Worm (Caenorhabditis elegans) whole organism, late embryonic: ENCODE results near the gene C38H2.3.
A peak's percentile ranks its signal among the peaks of the same experiment; 100 is the strongest.

Experiments
- C08G9.2 ChIP-seq: sonication (generic microtip); optimal IDR thresholded peaks from 2 replicates; lab custom pipeline; 2016; ENCODE audit warnings: mild to moderate bottlenecking, missing genetic modification characterization, moderate library complexity, missing compliant biosample characterization
- C38D4.7 ChIP-seq: fragments of 200-800 bp; sonication (Bioruptor generic); optimal IDR thresholded peaks from 2 replicates; lab custom pipeline; 2018; ENCODE audit warnings: mild to moderate bottlenecking, missing genetic modification characterization, moderate library complexity, missing compliant biosample characterization
- K02D7.2 ChIP-seq: sonication (generic microtip); optimal IDR thresholded peaks from 2 replicates; lab custom pipeline; 2017; ENCODE audit warnings: mild to moderate bottlenecking, missing genetic modification characterization, missing compliant biosample characterization
- K09A11.1 ChIP-seq: sonication (generic microtip); optimal IDR thresholded peaks from 2 replicates; lab custom pipeline; 2017; ENCODE audit warnings: antibody characterized with exemption, mild to moderate bottlenecking, missing genetic modification characterization, missing compliant biosample characterization; ENCODE audit not compliant: insufficient read depth
- ceh-14 ChIP-seq: sonication (generic microtip); optimal IDR thresholded peaks from 2 replicates; lab custom pipeline; 2016; ENCODE audit warnings: missing genotype, missing genetic modification characterization, missing compliant biosample characterization
- ceh-18 ChIP-seq: sonication (generic microtip); optimal IDR thresholded peaks from 2 replicates; lab custom pipeline; 2016; ENCODE audit warnings: missing genetic modification characterization, missing compliant biosample characterization
- ceh-19 ChIP-seq: fragments of 200-800 bp; sonication (Bioruptor generic); optimal IDR thresholded peaks from 2 replicates; lab custom pipeline; 2018; ENCODE audit warnings: mild to moderate bottlenecking, missing genetic modification characterization, missing compliant biosample characterization
- ceh-2 ChIP-seq: sonication (generic microtip); optimal IDR thresholded peaks from 2 replicates; lab custom pipeline; 2016; ENCODE audit warnings: missing genotype, missing genetic modification characterization, missing compliant biosample characterization
- ceh-24 ChIP-seq: sonication (generic microtip); optimal IDR thresholded peaks from 2 replicates; lab custom pipeline; 2016; ENCODE audit warnings: mild to moderate bottlenecking, missing genetic modification characterization, missing compliant biosample characterization
- dmd-4 ChIP-seq: sonication (generic microtip); optimal IDR thresholded peaks from 2 replicates; lab custom pipeline; 2016; ENCODE audit warnings: borderline replicate concordance, missing genetic modification characterization, missing compliant biosample characterization
- elt-2 ChIP-seq: sonication (generic microtip); optimal IDR thresholded peaks from 2 replicates; lab custom pipeline; 2016; ENCODE audit warnings: missing genetic modification reagents, missing genetic modification characterization, missing compliant biosample characterization
- elt-4 ChIP-seq: sonication (generic microtip); optimal IDR thresholded peaks from 2 replicates; lab custom pipeline; 2016; ENCODE audit warnings: missing genetic modification characterization, missing compliant biosample characterization
- fax-1 ChIP-seq: sonication (generic microtip); optimal IDR thresholded peaks from 2 replicates; lab custom pipeline; 2016; ENCODE audit warnings: missing genotype, missing genetic modification characterization, missing compliant biosample characterization
- fkh-10 ChIP-seq: fragments of 150-350 bp; optimal IDR thresholded peaks from 2 replicates; lab custom pipeline; 2014; ENCODE audit warnings: missing biosample characterization, missing genetic modification reagents, missing genetic modification characterization
- fkh-6 ChIP-seq: sonication (generic microtip); optimal IDR thresholded peaks from 2 replicates; lab custom pipeline; 2016; ENCODE audit warnings: missing genetic modification characterization, missing compliant biosample characterization
- hlh-13 ChIP-seq: fragments of 200-800 bp; sonication (Bioruptor generic); optimal IDR thresholded peaks from 2 replicates; lab custom pipeline; 2018; ENCODE audit warnings: mild to moderate bottlenecking, missing genetic modification characterization, missing compliant biosample characterization
- hlh-15 ChIP-seq: sonication (generic microtip); optimal IDR thresholded peaks from 2 replicates; lab custom pipeline; 2016; ENCODE audit warnings: missing genetic modification characterization, missing compliant biosample characterization
- hlh-30 ChIP-seq: sonication (generic microtip); optimal IDR thresholded peaks from 2 replicates; lab custom pipeline; 2017; ENCODE audit warnings: antibody characterized with exemption, missing genetic modification characterization, missing compliant biosample characterization; ENCODE audit not compliant: insufficient read depth
- lim-6 ChIP-seq: sonication (generic microtip); optimal IDR thresholded peaks from 2 replicates; lab custom pipeline; 2016; ENCODE audit warnings: missing genetic modification characterization, missing compliant biosample characterization
- madf-2 ChIP-seq: sonication (generic microtip); optimal IDR thresholded peaks from 2 replicates; lab custom pipeline; 2017; ENCODE audit warnings: missing genetic modification characterization, missing compliant biosample characterization
- nhr-232 ChIP-seq: sonication (generic microtip); optimal IDR thresholded peaks from 2 replicates; lab custom pipeline; 2016; ENCODE audit warnings: missing genetic modification characterization, missing compliant biosample characterization
- npax-4 ChIP-seq: sonication (generic microtip); optimal IDR thresholded peaks from 2 replicates; lab custom pipeline; 2016; ENCODE audit warnings: missing genetic modification characterization, missing compliant biosample characterization
- pat-9 ChIP-seq: fragments of 200-800 bp; sonication (Bioruptor generic); optimal IDR thresholded peaks from 2 replicates; lab custom pipeline; 2018; ENCODE audit warnings: mild to moderate bottlenecking, missing genetic modification characterization, moderate library complexity, missing compliant biosample characterization
- pax-1 ChIP-seq: fragments of 150-350 bp; optimal IDR thresholded peaks from 2 replicates; lab custom pipeline; 2014; ENCODE audit warnings: missing biosample characterization, missing genetic modification characterization
- ref-2 ChIP-seq: sonication (generic microtip); optimal IDR thresholded peaks from 2 replicates; lab custom pipeline; 2016; ENCODE audit warnings: missing genetic modification characterization, missing compliant biosample characterization
- tbx-2 ChIP-seq: sonication (generic microtip); optimal IDR thresholded peaks from 2 replicates; lab custom pipeline; 2016; ENCODE audit warnings: missing genetic modification characterization, missing compliant biosample characterization
- ttx-3 ChIP-seq: sonication (generic microtip); optimal IDR thresholded peaks from 2 replicates; lab custom pipeline; 2016; ENCODE audit warnings: missing genetic modification reagents, missing genetic modification characterization, missing compliant biosample characterization
- unc-42 ChIP-seq: sonication (generic microtip); optimal IDR thresholded peaks from 2 replicates; lab custom pipeline; 2016; ENCODE audit warnings: missing genotype, missing genetic modification characterization, missing compliant biosample characterization
- unc-55 ChIP-seq: sonication (generic microtip); optimal IDR thresholded peaks from 2 replicates; lab custom pipeline; 2017; ENCODE audit warnings: missing biosample characterization, missing genetic modification reagents, missing genetic modification characterization
- unc-86 ChIP-seq: sonication (generic microtip); optimal IDR thresholded peaks from 2 replicates; lab custom pipeline; 2016; ENCODE audit warnings: missing genetic modification characterization, missing compliant biosample characterization
- zip-5 ChIP-seq: sonication (generic microtip); optimal IDR thresholded peaks from 2 replicates; lab custom pipeline; 2016; ENCODE audit warnings: missing genetic modification characterization, missing compliant biosample characterization

The C38H2.3 gene

DNA sequence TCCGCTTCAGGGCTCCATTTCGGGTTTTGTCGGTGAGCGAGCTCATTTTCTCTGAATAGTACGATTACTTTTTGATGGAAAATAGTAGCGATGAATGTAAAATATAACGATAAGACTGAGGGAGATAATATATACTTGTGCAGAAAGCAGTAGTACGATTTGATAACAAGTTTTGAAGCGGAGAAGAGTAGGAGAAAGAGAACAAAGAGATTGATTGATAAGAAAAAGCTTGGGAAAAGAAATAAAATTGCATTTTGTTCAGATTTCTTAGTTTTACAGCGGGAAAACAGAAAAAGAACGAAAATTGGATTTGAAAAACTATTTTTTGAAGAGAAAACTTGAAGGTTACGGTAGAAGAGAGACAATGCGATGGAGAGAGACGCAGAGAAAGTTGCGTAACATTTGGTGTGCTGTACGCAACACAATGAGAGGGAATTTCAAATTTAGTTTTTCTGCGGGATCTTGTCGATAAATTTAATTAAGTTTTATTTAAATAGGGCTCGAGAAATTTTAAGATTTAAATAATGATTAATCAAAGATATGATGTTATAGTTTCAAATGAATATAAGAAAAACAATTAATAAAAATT lies 28.7 kb downstream of the C38H2.3 start, which contains the start of gene umps-1:
umps-1 (minus strand) TSS at position 51 of the 589 bp plus-strand sequence.
- TF ChIP-seq K09A11.1 (tag; lab: Kevin White, UChicago), result no peak
- peak; percentile 5 for TF ChIP-seq elt-2 (tag; lab: Kevin White, UChicago)
- TF ChIP-seq zip-5 (tag; lab: Kevin White, UChicago), result no peak
- TF ChIP-seq ceh-19 (GFP tag; lab: Kevin White, UChicago), result no peak
- no peak for TF ChIP-seq ceh-14

DNA sequence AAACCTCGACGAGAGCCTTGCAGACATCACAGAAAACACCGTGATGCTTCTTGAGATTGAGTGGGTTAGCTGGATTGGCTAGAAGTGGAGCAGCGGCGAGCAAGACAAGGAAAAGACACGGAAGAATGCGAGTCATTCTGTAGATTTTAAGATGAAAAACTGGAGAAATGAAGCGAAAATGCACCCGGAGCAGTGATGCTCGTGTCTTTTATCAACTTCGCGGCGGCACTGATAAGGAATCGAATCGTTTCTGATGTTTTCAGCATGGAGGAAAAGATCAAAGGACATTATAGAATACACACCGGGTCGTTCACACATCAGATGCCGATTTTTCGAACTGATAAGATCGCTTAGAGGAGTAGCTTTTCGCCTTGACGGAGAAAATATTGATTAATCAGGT lies 31.0 kb downstream of the C38H2.3 start, which contains the start of gene spp-1:
spp-1 (minus strand) TSS at position 287 of the 400 bp plus-strand sequence.
- no peak for TF ChIP-seq fkh-10 (GFP tag; lab: Kevin White, UChicago)
- no peak for TF ChIP-seq ceh-18 (tag; lab: Kevin White, UChicago)
- TF ChIP-seq madf-2 (tag; lab: Kevin White, UChicago), result no peak
- no peak for TF ChIP-seq dmd-4 (tag; lab: Kevin White, UChicago)
- TF ChIP-seq ttx-3, result no peak
- no peak for TF ChIP-seq fkh-6
- no peak for TF ChIP-seq K02D7.2
- no peak for TF ChIP-seq pat-9 (tag; lab: Kevin White, UChicago)
- TF ChIP-seq nhr-232, result no peak
- TF ChIP-seq unc-86 (tag; lab: Kevin White, UChicago), result no peak
- TF ChIP-seq elt-2 (tag; lab: Kevin White, UChicago), result no peak
- no peak for TF ChIP-seq unc-55 (GFP tag; lab: Kevin White, UChicago)
- TF ChIP-seq ceh-2 (tag; lab: Kevin White, UChicago), result no peak
- TF ChIP-seq lim-6 (tag; lab: Kevin White, UChicago), result no peak
- TF ChIP-seq ref-2 (tag; lab: Kevin White, UChicago), result no peak
- TF ChIP-seq npax-4 (tag; lab: Kevin White, UChicago), result no peak
- TF ChIP-seq unc-42 (tag; lab: Kevin White, UChicago), result no peak
- no peak for TF ChIP-seq hlh-15 (tag; lab: Kevin White, UChicago)
- TF ChIP-seq fax-1, result no peak

DNA sequence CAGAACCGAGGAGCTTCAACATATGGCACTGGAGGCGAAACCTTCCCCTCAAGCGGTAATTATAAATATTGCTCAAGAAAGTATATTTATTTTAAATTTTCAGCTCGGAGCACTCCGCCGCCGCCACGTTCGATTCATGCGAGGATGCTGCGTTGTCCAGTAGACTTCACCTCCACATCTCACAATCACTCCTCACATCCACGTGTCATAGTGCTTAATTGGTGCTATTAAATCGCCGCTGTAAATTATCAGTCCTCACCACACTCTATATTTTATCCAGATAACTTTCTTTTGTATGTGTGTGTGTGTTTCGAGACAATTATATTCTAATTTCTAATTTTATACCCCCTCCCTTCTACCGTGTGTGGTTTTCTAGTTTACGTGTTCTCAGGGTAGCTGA lies 31.8 kb downstream of the C38H2.3 start:
- no peak for TF ChIP-seq tbx-2 (tag; lab: Kevin White, UChicago)
- TF ChIP-seq zip-5 (tag; lab: Kevin White, UChicago), result no peak
- TF ChIP-seq fkh-10 (GFP tag; lab: Kevin White, UChicago), result no peak

DNA sequence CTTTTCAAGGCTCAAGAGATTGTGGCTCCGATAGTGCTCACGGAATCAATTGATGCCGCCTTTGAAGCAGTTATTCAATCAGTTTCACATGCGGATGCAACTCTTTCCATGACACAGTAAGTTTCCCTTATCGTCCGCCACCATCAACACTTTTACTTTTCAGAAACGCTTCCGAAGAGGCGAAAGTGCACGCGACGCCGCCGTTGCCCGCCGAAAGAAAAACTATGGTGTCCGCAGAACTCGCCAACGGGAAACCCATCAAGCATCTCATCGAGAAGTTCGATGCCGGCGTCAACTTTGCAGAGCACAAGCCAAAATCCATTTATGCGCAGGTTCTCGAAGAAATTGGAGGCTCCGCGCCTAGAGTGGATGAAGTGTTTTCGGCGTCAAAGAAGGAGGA lies 33.0 kb downstream of the C38H2.3 start:
- TF ChIP-seq pax-1 (tag; lab: Kevin White, UChicago) (no peak), ceh-24 (tag; lab: Kevin White, UChicago) (no peak), fkh-10 (GFP tag; lab: Kevin White, UChicago) (no peak), K02D7.2 (no peak), lim-6 (tag; lab: Kevin White, UChicago) (no peak), ttx-3 (no peak), ceh-19 (GFP tag; lab: Kevin White, UChicago) (no peak)

DNA sequence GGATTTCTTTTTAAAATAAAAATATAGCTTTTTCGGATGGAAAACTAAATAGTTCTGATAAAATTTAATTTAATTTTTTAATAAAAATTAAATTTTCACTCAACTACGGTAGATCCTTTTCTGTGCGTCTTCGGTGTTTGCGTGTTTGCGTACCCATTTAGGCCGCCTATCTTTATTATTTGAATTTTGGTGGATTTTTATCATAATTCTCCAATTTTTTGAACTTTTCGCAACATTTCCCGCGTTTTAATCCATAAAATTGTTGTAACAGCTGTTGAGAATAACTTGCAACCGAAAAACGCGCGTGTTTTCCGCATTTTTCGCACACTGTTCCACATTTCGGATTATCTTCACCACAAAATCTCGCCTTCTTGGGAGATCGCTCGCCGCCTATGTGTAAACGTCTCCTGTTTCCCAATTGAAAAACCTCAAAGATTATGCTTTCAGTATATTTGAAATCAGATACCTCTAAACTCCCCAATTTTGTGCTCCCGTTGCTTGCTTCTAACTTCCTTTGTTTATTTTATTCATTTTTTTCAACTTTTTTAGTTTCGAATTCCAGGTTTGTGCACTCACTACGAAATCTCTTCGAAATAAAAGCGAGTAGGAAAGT lies 34.7 kb downstream of the C38H2.3 start, which contains the start of gene T07C4.3:
T07C4.3 (plus strand) TSS at position 563 of the 613 bp plus-strand sequence.
- TF ChIP-seq hlh-30 (tag; lab: Kevin White, UChicago), result no peak
- no peak for TF ChIP-seq elt-4 (tag; lab: Kevin White, UChicago)
- no peak for TF ChIP-seq lim-6 (tag; lab: Kevin White, UChicago)
- TF ChIP-seq ref-2 (tag; lab: Kevin White, UChicago), result no peak
- no peak for TF ChIP-seq fax-1
- no peak for TF ChIP-seq hlh-13 (GFP tag; lab: Kevin White, UChicago)
- no peak for TF ChIP-seq C08G9.2 (tag; lab: Kevin White, UChicago)
- no peak for TF ChIP-seq C38D4.7
